Worm (Caenorhabditis elegans) whole organism, late embryonic: ENCODE measurements around the gene scl-12.

ENCODE experiments used
- F13H6.1 ChIP-seq: sonication (generic microtip); optimal IDR thresholded peaks from 2 replicates; lab custom pipeline; 2016; ENCODE audit warnings: missing genetic modification characterization, missing compliant biosample characterization
- ama-1 ChIP-seq: fragments of 150-350 bp; optimal IDR thresholded peaks from 2 replicates; lab custom pipeline; 2014
- dmd-4 ChIP-seq: sonication (generic microtip); optimal IDR thresholded peaks from 2 replicates; lab custom pipeline; 2016; ENCODE audit warnings: borderline replicate concordance, missing genetic modification characterization, missing compliant biosample characterization
- elt-2 ChIP-seq: sonication (generic microtip); optimal IDR thresholded peaks from 2 replicates; lab custom pipeline; 2016; ENCODE audit warnings: missing genetic modification reagents, missing genetic modification characterization, missing compliant biosample characterization
- mec-3 ChIP-seq: sonication (generic microtip); optimal IDR thresholded peaks from 2 replicates; lab custom pipeline; 2016; ENCODE audit warnings: borderline replicate concordance, missing genetic modification characterization, missing compliant biosample characterization
- nhr-11 ChIP-seq: fragments of 150-350 bp; optimal IDR thresholded peaks from 2 replicates; lab custom pipeline; 2014; ENCODE audit warnings: missing biosample characterization, missing genetic modification characterization
- pha-4 ChIP-seq: fragments of 150-350 bp; optimal IDR thresholded peaks from 2 replicates; lab custom pipeline; 2018; ENCODE audit warnings: missing biosample characterization, missing genetic modification reagents, missing genetic modification characterization
- pqm-1 ChIP-seq: sonication (generic microtip); optimal IDR thresholded peaks from 2 replicates; lab custom pipeline; 2016; ENCODE audit warnings: missing genetic modification characterization, missing compliant biosample characterization
- pros-1 ChIP-seq: fragments of 150-350 bp; optimal IDR thresholded peaks from 2 replicates; lab custom pipeline; 2014; ENCODE audit warnings: missing biosample characterization, missing genetic modification reagents, missing genetic modification characterization
- ref-2 ChIP-seq: sonication (generic microtip); optimal IDR thresholded peaks from 2 replicates; lab custom pipeline; 2016; ENCODE audit warnings: missing genetic modification characterization, missing compliant biosample characterization
- rnt-1 ChIP-seq: sonication (generic microtip); optimal IDR thresholded peaks from 2 replicates; lab custom pipeline; 2016; ENCODE audit warnings: missing genetic modification characterization, missing compliant biosample characterization
- sox-4 ChIP-seq: sonication (generic microtip); optimal IDR thresholded peaks from 2 replicates; lab custom pipeline; 2017; ENCODE audit warnings: mild to moderate bottlenecking, missing genetic modification characterization, inconsistent platforms, missing compliant biosample characterization
- unc-3 ChIP-seq, 2 experiments: fragments of 200-800 bp in 1 of 2; sonication (Bioruptor generic) in 1 of 2; sonication (generic microtip) in 1 of 2; conservative IDR thresholded peaks in 1 of 2; optimal IDR thresholded peaks in 1 of 2; 2 replicates each; pipeline versions ENCODE4 v1.3.6 to Lab custom; 2016 to 2022; ENCODE audit warnings: missing compliant biosample characterization in 2 of 2, missing genetic modification characterization in 2 of 2, missing genetic modification reagents in 1 of 2
- unc-86 ChIP-seq: sonication (generic microtip); optimal IDR thresholded peaks from 2 replicates; lab custom pipeline; 2016; ENCODE audit warnings: missing genetic modification characterization, missing compliant biosample characterization

ce11 chrV:3812291-3812690 lies at the start of gene scl-12:
- TF ChIP-seq rnt-1 (tag; lab: Kevin White, UChicago) (no peak), nhr-11 (tag; lab: Kevin White, UChicago) (no peak), pros-1 (tag; lab: Kevin White, UChicago) (no peak), mec-3 (tag; lab: Kevin White, UChicago) (no peak), pqm-1 (tag; lab: Kevin White, UChicago) (no peak), dmd-4 (no peak), unc-86 (no peak), elt-2 (tag; lab: Kevin White, UChicago) (no peak), pha-4 (tag; lab: Kevin White, UChicago) (no peak), ref-2 (no peak), F13H6.1 (tag; lab: Kevin White, UChicago) (no peak), ama-1 (lab: Kevin White, UChicago) (no peak), unc-3 (GFP tag; conservative IDR thresholded peaks at IDR 0.05; lab: Robert Waterston, UW) (no peak), unc-3 (tag; optimal IDR thresholded peaks at IDR 0.05; lab: Kevin White, UChicago) (no peak), sox-4 (tag; lab: Kevin White, UChicago) (no peak)
